Fruit fly (Drosophila melanogaster) whole organism, embryonic: ENCODE measurements around the gene CG3091.

Experiments used
- Aef1 ChIP-seq: fragments of 200-800 bp; sonication (Bioruptor generic); IDR thresholded peaks from 3 replicates; pipeline ENCODE4 v1.3.6; 2022; ENCODE audit warnings: missing biosample characterization, missing genetic modification characterization
- BtbVII ChIP-seq: fragments of 200-800 bp; sonication (Bioruptor generic); optimal IDR thresholded peaks from 3 replicates; lab custom pipeline; 2017; ENCODE audit warnings: missing biosample characterization, mild to moderate bottlenecking, missing genetic modification characterization
- CG10565 ChIP-seq: fragments of 200-800 bp; sonication (Bioruptor generic); optimal IDR thresholded peaks from 3 replicates; lab custom pipeline; 2016; ENCODE audit warnings: missing biosample characterization, mild to moderate bottlenecking, missing genetic modification characterization
- CG13296 ChIP-seq: fragments of 200-800 bp; sonication (Bioruptor generic); optimal IDR thresholded peaks from 3 replicates; lab custom pipeline; 2018; ENCODE audit warnings: missing biosample characterization, mild to moderate bottlenecking, missing genetic modification characterization
- CG15073 ChIP-seq: fragments of 200-800 bp; sonication (Bioruptor generic); optimal IDR thresholded peaks from 2 replicates; lab custom pipeline; 2016; ENCODE audit warnings: missing biosample characterization, missing genetic modification characterization
- CG17829 ChIP-seq: fragments of 200-800 bp; optimal IDR thresholded peaks from 2 replicates; lab custom pipeline; 2019; ENCODE audit warnings: missing biosample characterization, mild to moderate bottlenecking, missing genetic modification characterization, moderate library complexity
- CG18619 ChIP-seq: fragments of 200-800 bp; sonication (Bioruptor generic); optimal IDR thresholded peaks from 3 replicates; lab custom pipeline; 2017; ENCODE audit warnings: missing biosample characterization, mild to moderate bottlenecking, missing genetic modification characterization
- CG2678 ChIP-seq: fragments of 200-800 bp; sonication (Bioruptor generic); optimal IDR thresholded peaks from 3 replicates; lab custom pipeline; 2019; ENCODE audit warnings: missing biosample characterization, mild to moderate bottlenecking, missing genetic modification characterization, moderate library complexity
- CG2875 ChIP-seq: fragments of 200-800 bp; sonication (Bioruptor generic); optimal IDR thresholded peaks from 2 replicates; lab custom pipeline; 2017; ENCODE audit warnings: missing biosample characterization, mild to moderate bottlenecking, missing genetic modification characterization, missing genetic modification reagents
- CG2889 ChIP-seq: fragments of 200-800 bp; sonication (Bioruptor generic); IDR thresholded peaks from 3 replicates; pipeline ENCODE4 v1.3.6; 2022; ENCODE audit warnings: missing biosample characterization, missing genetic modification characterization
- CG31388 ChIP-seq: fragments of 200-800 bp; sonication (Bioruptor generic); optimal IDR thresholded peaks from 2 replicates; lab custom pipeline; 2016; ENCODE audit warnings: missing biosample characterization, missing genetic modification characterization
- CG3163 ChIP-seq: fragments of 200-800 bp; sonication (Bioruptor generic); optimal IDR thresholded peaks from 3 replicates; lab custom pipeline; 2016; ENCODE audit warnings: missing biosample characterization, missing genetic modification characterization
- CG33213 ChIP-seq: fragments of 200-800 bp; sonication (Bioruptor generic); optimal IDR thresholded peaks from 3 replicates; lab custom pipeline; 2016; ENCODE audit warnings: missing biosample characterization, missing genetic modification characterization
- CG3838 ChIP-seq: fragments of 200-800 bp; sonication (Bioruptor generic); optimal IDR thresholded peaks from 3 replicates; lab custom pipeline; 2016; ENCODE audit warnings: missing biosample characterization, missing genetic modification characterization
- CG4617 ChIP-seq: fragments of 200-800 bp; sonication (Bioruptor generic); optimal IDR thresholded peaks from 3 replicates; lab custom pipeline; 2016; ENCODE audit warnings: missing biosample characterization, missing genetic modification characterization, borderline replicate concordance
- CG7839 ChIP-seq: fragments of 200-800 bp; sonication (Bioruptor generic); optimal IDR thresholded peaks from 3 replicates; lab custom pipeline; 2018; ENCODE audit warnings: missing biosample characterization, mild to moderate bottlenecking, missing genetic modification characterization, moderate library complexity
- CG8089 ChIP-seq: fragments of 200-800 bp; sonication (Bioruptor generic); optimal IDR thresholded peaks from 3 replicates; lab custom pipeline; 2016; ENCODE audit warnings: missing biosample characterization, missing genetic modification characterization
- CG8388 ChIP-seq: fragments of 200-800 bp; sonication (Bioruptor generic); optimal IDR thresholded peaks from 2 replicates; lab custom pipeline; 2019; ENCODE audit warnings: missing biosample characterization, mild to moderate bottlenecking, missing genetic modification characterization, moderate library complexity
- CG9609 ChIP-seq: fragments of 200-800 bp; sonication (Bioruptor generic); optimal IDR thresholded peaks from 3 replicates; lab custom pipeline; 2016; ENCODE audit warnings: missing biosample characterization, missing genetic modification characterization
- CG9876 ChIP-seq: fragments of 200-800 bp; sonication (Bioruptor generic); optimal IDR thresholded peaks from 2 replicates; lab custom pipeline; 2016; ENCODE audit warnings: missing biosample characterization, missing genetic modification characterization
- Dfd ChIP-seq, 2 experiments: fragments of >200 bp; optimal IDR thresholded peaks; 2 replicates each; lab custom pipeline; 2017; ENCODE audit warnings: missing biosample characterization in 2 of 2, missing genetic modification characterization in 2 of 2
- Elba2 ChIP-seq: fragments of 200-800 bp; sonication (Bioruptor generic); optimal IDR thresholded peaks from 3 replicates; lab custom pipeline; 2016; ENCODE audit warnings: missing biosample characterization, missing genetic modification characterization
- Fer3 ChIP-seq: fragments of 200-800 bp; sonication (Bioruptor generic); optimal IDR thresholded peaks from 2 replicates; lab custom pipeline; 2018; ENCODE audit warnings: missing biosample characterization, mild to moderate bottlenecking, missing genetic modification characterization, moderate library complexity
- Gsc ChIP-seq: fragments of 200-800 bp; sonication (Bioruptor generic); IDR thresholded peaks from 2 replicates; pipeline ENCODE4 v1.3.6; 2022; ENCODE audit warnings: missing biosample characterization, missing genetic modification characterization
- H15 ChIP-seq: fragments of 200-800 bp; sonication (Bioruptor generic); IDR thresholded peaks from 3 replicates; pipeline ENCODE4 v1.3.6; 2022; ENCODE audit warnings: missing biosample characterization, missing genetic modification characterization
- Hmx ChIP-seq: fragments of 200-800 bp; sonication (Bioruptor generic); optimal IDR thresholded peaks from 2 replicates; lab custom pipeline; 2016; ENCODE audit warnings: missing biosample characterization, missing genetic modification characterization
- Jarid2 ChIP-seq: fragments of 200-800 bp; sonication (Bioruptor generic); optimal IDR thresholded peaks from 3 replicates; lab custom pipeline; 2017; ENCODE audit warnings: mild to moderate bottlenecking, missing biosample characterization, missing genetic modification reagents, missing genetic modification characterization
- Lpt ChIP-seq: fragments of >200 bp; optimal IDR thresholded peaks from 2 replicates; lab custom pipeline; 2018; ENCODE audit warnings: missing biosample characterization, missing genetic modification characterization
- Mes4 ChIP-seq: fragments of 200-800 bp; sonication (Bioruptor generic); optimal IDR thresholded peaks from 2 replicates; lab custom pipeline; 2016; ENCODE audit warnings: missing biosample characterization, missing genetic modification characterization
- Mrtf ChIP-seq: fragments of 200-800 bp; sonication (Bioruptor generic); IDR thresholded peaks from 3 replicates; pipeline ENCODE4 v1.3.6; 2022; ENCODE audit warnings: missing biosample characterization, missing genetic modification characterization
- Rfx ChIP-seq: fragments of 200-800 bp; sonication (Bioruptor generic); IDR thresholded peaks from 2 replicates; pipeline ENCODE4 v1.3.6; 2022; ENCODE audit warnings: missing biosample characterization, missing genetic modification characterization
- Sox100B ChIP-seq: fragments of 200-800 bp; sonication (Bioruptor generic); optimal IDR thresholded peaks from 3 replicates; lab custom pipeline; 2018; ENCODE audit warnings: missing biosample characterization, mild to moderate bottlenecking, missing genetic modification characterization
- ab ChIP-seq: fragments of 200-800 bp; sonication (Bioruptor generic); optimal IDR thresholded peaks from 2 replicates; lab custom pipeline; 2016; ENCODE audit warnings: missing biosample characterization, missing genetic modification characterization
- abd-A ChIP-seq: fragments of 200-800 bp; sonication (Bioruptor generic); optimal IDR thresholded peaks from 3 replicates; lab custom pipeline; 2019; ENCODE audit warnings: missing biosample characterization, mild to moderate bottlenecking, missing genetic modification characterization, moderate library complexity
- bcd ChIP-seq: fragments of 200-800 bp; sonication (Bioruptor generic); optimal IDR thresholded peaks from 2 replicates; lab custom pipeline; 2017; ENCODE audit warnings: missing biosample characterization, mild to moderate bottlenecking, missing genetic modification characterization
- bowl ChIP-seq: fragments of 200-800 bp; sonication (Bioruptor generic); IDR thresholded peaks from 2 replicates; pipeline ENCODE4 v1.3.6; 2022; ENCODE audit warnings: missing biosample characterization, missing genetic modification characterization
- cad ChIP-seq: fragments of >200 bp; optimal IDR thresholded peaks from 2 replicates; lab custom pipeline; 2017; ENCODE audit warnings: missing biosample characterization, missing genetic modification characterization
- fd64A ChIP-seq: fragments of 200-800 bp; sonication (Bioruptor generic); optimal IDR thresholded peaks from 3 replicates; lab custom pipeline; 2018; ENCODE audit warnings: missing biosample characterization, mild to moderate bottlenecking, missing genetic modification characterization
- fu2 ChIP-seq: fragments of 200-800 bp; sonication (Bioruptor generic); optimal IDR thresholded peaks from 2 replicates; lab custom pipeline; 2016; ENCODE audit warnings: missing biosample characterization, missing genetic modification characterization
- gsb ChIP-seq: fragments of 200-800 bp; sonication (Bioruptor generic); IDR thresholded peaks from 2 replicates; pipeline ENCODE4 v1.3.6; 2022; ENCODE audit warnings: missing biosample characterization, missing genetic modification characterization
- lmd ChIP-seq: fragments of 200-800 bp; sonication (Bioruptor generic); IDR thresholded peaks from 2 replicates; pipeline ENCODE4 v1.3.6; 2022; ENCODE audit warnings: missing biosample characterization, missing genetic modification characterization
- mam ChIP-seq: fragments of 200-800 bp; sonication (Bioruptor generic); optimal IDR thresholded peaks from 3 replicates; lab custom pipeline; 2016; ENCODE audit warnings: missing biosample characterization, missing genetic modification characterization
- mld ChIP-seq: fragments of 200-800 bp; sonication (Bioruptor generic); IDR thresholded peaks from 3 replicates; pipeline ENCODE4 v1.3.6; 2022; ENCODE audit warnings: missing biosample characterization, missing genetic modification characterization; ENCODE audit not compliant: partially characterized antibody
- nerfin-1 ChIP-seq: fragments of 200-800 bp; sonication (Bioruptor generic); optimal IDR thresholded peaks from 3 replicates; lab custom pipeline; 2019; ENCODE audit warnings: missing biosample characterization, mild to moderate bottlenecking, missing genetic modification characterization, moderate library complexity
- p53 ChIP-seq: fragments of 200-800 bp; sonication (Bioruptor generic); optimal IDR thresholded peaks from 2 replicates; lab custom pipeline; 2016; ENCODE audit warnings: missing biosample characterization, missing genetic modification characterization
- pzg ChIP-seq: fragments of 200-800 bp; sonication (Bioruptor generic); optimal IDR thresholded peaks from 3 replicates; lab custom pipeline; 2018; ENCODE audit warnings: missing biosample characterization, mild to moderate bottlenecking, missing genetic modification characterization, moderate library complexity
- sc ChIP-seq, 3 experiments: fragments of >200 bp in 2 of 3; fragments of 200-800 bp in 1 of 3; sonication (Bioruptor generic) in 1 of 3; optimal IDR thresholded peaks; 2 replicates in 2 of 3; 3 replicates in 1 of 3; lab custom pipeline; 2017; ENCODE audit warnings: mild to moderate bottlenecking in 1 of 3, missing biosample characterization in 1 of 3, missing genetic modification characterization in 1 of 3, missing genetic modification reagents in 1 of 3
- schlank ChIP-seq: fragments of 200-800 bp; sonication (Bioruptor generic); optimal IDR thresholded peaks from 2 replicates; lab custom pipeline; 2018; ENCODE audit warnings: missing biosample characterization, mild to moderate bottlenecking, missing genetic modification characterization
- sim ChIP-seq: fragments of 200-800 bp; sonication (Bioruptor generic); IDR thresholded peaks from 2 replicates; pipeline ENCODE4 v1.3.6; 2022; ENCODE audit warnings: missing biosample characterization, missing genetic modification characterization
- sna ChIP-seq: fragments of 200-800 bp; sonication (Bioruptor generic); IDR thresholded peaks from 2 replicates; pipeline ENCODE4 v1.3.6; 2022; ENCODE audit warnings: missing biosample characterization, missing genetic modification characterization; ENCODE audit not compliant: partially characterized antibody
- so ChIP-seq: fragments of 200-800 bp; sonication (Bioruptor generic); IDR thresholded peaks from 3 replicates; pipeline ENCODE4 v1.3.6; 2022; ENCODE audit warnings: missing biosample characterization, missing genetic modification characterization

The CG3091 gene

DNA sequence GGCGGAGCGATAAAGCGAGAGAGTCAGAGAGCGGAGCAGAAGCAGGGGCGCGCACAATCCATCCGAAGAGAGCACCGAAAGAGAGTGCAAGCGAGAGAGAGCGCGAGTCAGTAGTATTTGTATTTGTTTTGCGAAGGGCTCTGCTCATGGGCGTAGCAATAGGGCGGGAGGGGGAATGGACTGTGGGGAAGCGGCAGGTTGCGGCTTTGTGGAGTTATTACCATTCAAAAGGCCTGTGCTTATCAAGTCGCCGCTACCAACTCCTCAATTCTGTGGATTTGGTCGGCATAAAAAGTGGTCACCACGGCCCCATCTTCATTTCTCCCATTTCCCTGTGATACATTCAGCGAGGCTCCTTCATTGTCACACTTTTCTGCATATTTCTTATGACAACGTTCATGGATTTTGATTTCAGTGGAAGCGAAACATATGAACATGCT is 47.1 kb upstream of the CG3091 start (continued):
- no peak for TF ChIP-seq bowl (GFP tag; lab: Robert Waterston, UW)
- TF ChIP-seq Lpt (GFP tag; lab: Kevin White, UChicago): no peak
- no peak for TF ChIP-seq CG2875 (GFP tag; lab: Kevin White, UChicago)
- no peak for TF ChIP-seq CG10565
- peak; percentile 52 for TF ChIP-seq schlank (tag; lab: Kevin White, UChicago)
- peak; percentile 48; the same call in 2 of the 3 replicates for TF ChIP-seq Aef1
- TF ChIP-seq Fer3 (tag; lab: Kevin White, UChicago): peak; percentile 53
- TF ChIP-seq gsb (GFP tag; lab: Robert Waterston, UW): peak; percentile 40; the same call in 1 of the 2 replicates
- peak; percentile 43; the same call in 1 of the 3 replicates for TF ChIP-seq CG2889
- TF ChIP-seq Rfx: peak; percentile 77
- TF ChIP-seq Jarid2 (GFP tag; lab: Kevin White, UChicago): no peak
- TF ChIP-seq CG8388 (GFP tag; lab: Kevin White, UChicago): no peak
- TF ChIP-seq Mrtf: no peak
- TF ChIP-seq ab: no peak
- TF ChIP-seq CG18619 (GFP tag; lab: Kevin White, UChicago): peak; percentile 32
- peak; percentile 38 for TF ChIP-seq mam (GFP tag; lab: Kevin White, UChicago)
- no peak for TF ChIP-seq Mes4 (GFP tag; lab: Kevin White, UChicago)
- no peak for TF ChIP-seq CG4617 (GFP tag; lab: Kevin White, UChicago)
- no peak for TF ChIP-seq CG31388 (GFP tag; lab: Kevin White, UChicago)
- peak; percentile 15 for TF ChIP-seq CG13296 (GFP tag; lab: Kevin White, UChicago)
- no peak for TF ChIP-seq CG15073
- peak; percentile 55 for TF ChIP-seq bcd (GFP tag; lab: Kevin White, UChicago)
- no peak for TF ChIP-seq Hmx (GFP tag; lab: Kevin White, UChicago)
- 0 out of 2 replicates have a peak, but pooled peaks have one; percentile 15 for TF ChIP-seq sim (GFP tag; lab: Robert Waterston, UW)
- 0 out of 2 replicates have a peak, but pooled peaks have one; percentile 14 for TF ChIP-seq sna
- no peak for TF ChIP-seq CG17829 (tag; lab: Kevin White, UChicago)
- TF ChIP-seq Gsc (GFP tag; lab: Robert Waterston, UW): no peak
- no peak for TF ChIP-seq pzg (GFP tag; lab: Kevin White, UChicago)
- no peak for TF ChIP-seq fu2 (GFP tag; lab: Kevin White, UChicago)
- no peak for TF ChIP-seq CG8089 (GFP tag; lab: Kevin White, UChicago)
- peak; percentile 64; the same call in 1 of the 2 replicates for TF ChIP-seq lmd (GFP tag; lab: Robert Waterston, UW)
- TF ChIP-seq Dfd (GFP tag; optimal IDR thresholded peaks at IDR 0.05; lab: Kevin White, UChicago): no peak
- TF ChIP-seq nerfin-1 (tag; lab: Kevin White, UChicago): peak; percentile 4
- TF ChIP-seq mld (GFP tag; lab: Robert Waterston, UW): no peak
- no peak for TF ChIP-seq sc (optimal IDR thresholded peaks at IDR 0.05; lab: Kevin White, UChicago)
- no peak for TF ChIP-seq sc (GFP tag; optimal IDR thresholded peaks at IDR 0.05; lab: Kevin White, UChicago)
- TF ChIP-seq fd64A (GFP tag; lab: Kevin White, UChicago): no peak
- no peak for TF ChIP-seq CG33213
- peak; percentile 70 for TF ChIP-seq CG2678 (tag; lab: Kevin White, UChicago)
- TF ChIP-seq CG9609 (GFP tag; lab: Kevin White, UChicago): no peak
- TF ChIP-seq cad (GFP tag; lab: Kevin White, UChicago): no peak
- TF ChIP-seq so: no peak
- TF ChIP-seq abd-A (tag; lab: Kevin White, UChicago): peak; percentile 82
- TF ChIP-seq Elba2 (GFP tag; lab: Kevin White, UChicago): no peak
- TF ChIP-seq H15 (GFP tag; lab: Robert Waterston, UW): 0 out of 3 replicates have a peak, but pooled peaks have one; percentile 13
- peak; percentile 48 for TF ChIP-seq CG7839
- TF ChIP-seq Sox100B (GFP tag; lab: Kevin White, UChicago): peak; percentile 17
- no peak for TF ChIP-seq CG3838 (GFP tag; lab: Kevin White, UChicago)
- no peak for TF ChIP-seq CG9876 (GFP tag; lab: Kevin White, UChicago)
- TF ChIP-seq BtbVII (GFP tag; lab: Kevin White, UChicago): no peak
- TF ChIP-seq p53 (GFP tag; lab: Kevin White, UChicago): no peak
- peak; percentile 83 for TF ChIP-seq CG3163 (GFP tag; lab: Kevin White, UChicago)
